Worm (Caenorhabditis elegans) whole organism, late embryonic: ENCODE data around the gene ZK512.10.

Experiments
- nfya-1 ChIP-seq: sonication (generic microtip); optimal IDR thresholded peaks from 2 replicates; lab custom pipeline; 2017; ENCODE audit warnings: missing genetic modification characterization, mild to moderate bottlenecking, missing compliant biosample characterization, antibody characterized with exemption, moderate library complexity
- pha-4 ChIP-seq: fragments of 150-350 bp; optimal IDR thresholded peaks from 2 replicates; lab custom pipeline; 2018; ENCODE audit warnings: missing biosample characterization, missing genetic modification reagents, missing genetic modification characterization
- sdc-2 ChIP-seq: sonication (generic microtip); optimal IDR thresholded peaks from 2 replicates; lab custom pipeline; 2016; ENCODE audit warnings: missing genotype, missing genetic modification characterization, missing compliant biosample characterization

DNA sequence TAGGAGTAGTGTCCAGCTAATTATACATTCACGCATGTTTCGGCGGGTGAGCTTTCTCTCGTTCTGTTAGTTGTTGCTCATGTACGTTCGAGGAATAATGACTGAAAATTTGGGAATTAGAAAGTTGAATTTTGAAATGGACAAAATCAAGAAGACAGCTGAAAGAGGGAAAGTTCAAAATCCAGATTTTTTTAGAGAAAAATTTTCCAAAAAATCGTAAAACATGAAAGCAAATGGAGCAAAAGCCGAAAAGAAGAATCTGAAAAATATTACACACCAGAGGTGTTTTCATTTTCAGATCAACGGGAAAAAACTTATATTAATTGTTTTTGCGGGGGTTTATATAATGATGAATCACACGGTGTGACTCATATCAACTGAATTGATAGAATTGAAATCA lies 42.0 kb downstream of the ZK512.10 start, which contains the start of gene ina-1:
- TF ChIP-seq pha-4 (no peak), nfya-1 (tag; lab: Kevin White, UChicago) (no peak), sdc-2 (no peak)
